Worm (Caenorhabditis elegans): ENCODE results near the gene klp-18.

DNA sequence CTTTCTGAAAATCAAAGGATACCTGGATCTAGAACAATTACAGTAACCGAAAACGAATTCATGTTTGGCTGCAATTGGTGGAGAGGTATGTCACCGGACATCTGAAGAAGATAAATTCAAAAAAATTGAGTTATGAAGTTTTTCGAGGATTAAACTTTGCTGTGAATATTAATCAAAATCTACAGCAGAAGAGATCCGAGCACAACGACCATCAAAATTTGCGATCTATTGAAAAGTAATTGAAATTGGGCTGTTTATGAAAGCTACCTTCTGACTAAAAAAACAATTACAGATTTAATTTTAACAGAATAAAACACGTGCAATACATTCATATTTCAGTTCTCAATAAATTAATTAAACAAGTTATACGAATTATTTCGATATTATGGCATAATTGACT lies 7.6 kb upstream of the klp-18 start, which contains the start of gene C06G3.8:
- TF ChIP-seq mab-9 (GFP tag; IDR thresholded peaks at IDR 0.05): no peak
- TF ChIP-seq ceh-82 (tag; optimal IDR thresholded peaks at IDR 0.05): no peak
- no peak for TF ChIP-seq fkh-10 (GFP tag; optimal IDR thresholded peaks at IDR 0.05)
- TF ChIP-seq unc-130 (tag; optimal IDR thresholded peaks at IDR 0.05): no peak
- TF ChIP-seq mef-2 (tag; optimal IDR thresholded peaks at IDR 0.05): no peak
- TF ChIP-seq skn-1 (tag; optimal IDR thresholded peaks at IDR 0.05): no peak
- no peak for TF ChIP-seq nhr-19 (GFP tag; conservative IDR thresholded peaks at IDR 0.05)
- TF ChIP-seq efl-1 (optimal IDR thresholded peaks at IDR 0.05): no peak
- TF ChIP-seq efl-1 (GFP tag; optimal IDR thresholded peaks at IDR 0.05 in 1 of 2): no peak
- TF ChIP-seq ces-1 (GFP tag; optimal IDR thresholded peaks at IDR 0.05): no peak
